Worm (Caenorhabditis elegans) whole organism, young adult: Measurements from ENCODE around the gene Y73B6BL.12.
"Not testable (repeated sequence)": the region's sequence is repeated elsewhere in the genome, so short reads cannot be mapped to it uniquely, and the experiment has no call there.

Experiments
- B0019.2 ChIP-seq: fragments of 200-800 bp; sonication (Bioruptor generic); conservative IDR thresholded peaks from 2 replicates; pipeline ENCODE4 v1.3.6; 2022; ENCODE audit warnings: missing genetic modification reagents, missing genetic modification characterization, missing compliant biosample characterization
- B0035.1 ChIP-seq: sonication (generic microtip); optimal IDR thresholded peaks from 2 replicates; lab custom pipeline; 2016; ENCODE audit warnings: missing genetic modification characterization, mild to moderate bottlenecking, missing compliant biosample characterization, missing genotype, missing genetic modification reagents
- B0336.3 ChIP-seq: fragments of 200-800 bp; sonication (Bioruptor generic); IDR thresholded peaks from 2 replicates; pipeline ENCODE4 v1.3.6; 2022; ENCODE audit warnings: missing genetic modification characterization, missing compliant biosample characterization
- C06A6.2 ChIP-seq: fragments of 200-800 bp; sonication (Bioruptor generic); conservative IDR thresholded peaks from 2 replicates; pipeline ENCODE4 v1.3.6; 2022; ENCODE audit warnings: missing genetic modification characterization, missing compliant biosample characterization
- D2030.7 ChIP-seq: fragments of 200-800 bp; sonication (Bioruptor generic); IDR thresholded peaks from 2 replicates; pipeline ENCODE4 v1.3.6; 2022; ENCODE audit warnings: missing genetic modification reagents, missing genetic modification characterization, missing compliant biosample characterization
- F39B2.1 ChIP-seq: fragments of 200-800 bp; sonication (Bioruptor generic); IDR thresholded peaks from 2 replicates; pipeline ENCODE4 v1.3.6; 2022; ENCODE audit warnings: missing genetic modification reagents, missing genetic modification characterization, missing compliant biosample characterization
- F49E8.2 ChIP-seq: sonication (generic microtip); optimal IDR thresholded peaks from 3 replicates; lab custom pipeline; 2017; ENCODE audit warnings: missing genetic modification characterization, mild to moderate bottlenecking, missing compliant biosample characterization, antibody characterized with exemption, moderate library complexity; ENCODE audit not compliant: insufficient read depth
- F57A8.1 ChIP-seq: fragments of 200-800 bp; sonication (Bioruptor generic); optimal IDR thresholded peaks from 2 replicates; lab custom pipeline; 2018; ENCODE audit warnings: mild to moderate bottlenecking, missing genetic modification characterization, moderate library complexity, missing compliant biosample characterization
- Y56A3A.18 ChIP-seq: fragments of 200-800 bp; sonication (Bioruptor generic); IDR thresholded peaks from 2 replicates; pipeline ENCODE4 v1.3.6; 2022; ENCODE audit warnings: missing genetic modification reagents, missing genetic modification characterization, missing compliant biosample characterization
- Y95B8A.8 ChIP-seq: fragments of 200-800 bp; sonication (Bioruptor generic); IDR thresholded peaks from 2 replicates; pipeline ENCODE4 v1.3.6; 2022; ENCODE audit warnings: missing genetic modification reagents, missing genetic modification characterization, missing compliant biosample characterization
- ZK185.1 ChIP-seq: sonication (generic microtip); optimal IDR thresholded peaks from 2 replicates; lab custom pipeline; 2016; ENCODE audit warnings: mild to moderate bottlenecking, missing genetic modification characterization, missing compliant biosample characterization; ENCODE audit not compliant: poor library complexity, severe bottlenecking
- ama-1 ChIP-seq, 3 experiments: fragments of 150-350 bp in 1 of 3; sonication (generic microtip) in 2 of 3; optimal IDR thresholded peaks; 2 replicates each; lab custom pipeline; 2014 to 2018; ENCODE audit warnings: missing biosample characterization in 2 of 3, missing genetic modification characterization in 2 of 3, missing genetic modification reagents in 2 of 3
- aptf-2 ChIP-seq: fragments of 200-800 bp; sonication (Bioruptor generic); conservative IDR thresholded peaks from 2 replicates; pipeline ENCODE4 v1.3.6; 2022; ENCODE audit warnings: missing genetic modification reagents, missing genetic modification characterization, missing compliant biosample characterization
- aptf-3 ChIP-seq: fragments of 200-800 bp; sonication (Bioruptor generic); IDR thresholded peaks from 2 replicates; pipeline ENCODE4 v1.3.6; 2022; ENCODE audit warnings: missing genetic modification characterization, missing compliant biosample characterization
- atf-7 ChIP-seq: sonication (generic microtip); optimal IDR thresholded peaks from 2 replicates; lab custom pipeline; 2017; ENCODE audit warnings: mild to moderate bottlenecking, missing genetic modification characterization, missing compliant biosample characterization
- bed-1 ChIP-seq: fragments of 200-800 bp; sonication (Bioruptor generic); IDR thresholded peaks from 2 replicates; pipeline ENCODE4 v1.3.6; 2022; ENCODE audit warnings: missing genetic modification reagents, missing genetic modification characterization, missing compliant biosample characterization
- bed-2 ChIP-seq: fragments of 200-800 bp; sonication (Bioruptor generic); IDR thresholded peaks from 2 replicates; pipeline ENCODE4 v1.3.6; 2022; ENCODE audit warnings: missing genetic modification reagents, missing genetic modification characterization, missing compliant biosample characterization
- die-1 ChIP-seq: sonication (generic microtip); optimal IDR thresholded peaks from 2 replicates; lab custom pipeline; 2016; ENCODE audit warnings: missing genotype, mild to moderate bottlenecking, missing genetic modification characterization, missing compliant biosample characterization
- dox-1 ChIP-seq: fragments of 200-800 bp; sonication (Bioruptor generic); IDR thresholded peaks from 2 replicates; pipeline ENCODE4 v1.3.6; 2022; ENCODE audit warnings: missing genetic modification reagents, missing genetic modification characterization, missing compliant biosample characterization
- efl-1 ChIP-seq: fragments of 150-350 bp; optimal IDR thresholded peaks from 2 replicates; lab custom pipeline; 2014; ENCODE audit warnings: missing biosample characterization, missing genetic modification reagents, missing genetic modification characterization
- egl-44 ChIP-seq: fragments of 200-800 bp; sonication (Bioruptor generic); IDR thresholded peaks from 2 replicates; pipeline ENCODE4 v1.3.6; 2022; ENCODE audit warnings: missing genetic modification reagents, missing genetic modification characterization, missing compliant biosample characterization
- egrh-3 ChIP-seq: fragments of 200-800 bp; sonication (Bioruptor generic); IDR thresholded peaks from 2 replicates; pipeline ENCODE4 v1.3.6; 2022; ENCODE audit warnings: missing genetic modification reagents, missing genetic modification characterization, missing compliant biosample characterization
- ekl-4 ChIP-seq: fragments of 200-800 bp; sonication (Bioruptor generic); IDR thresholded peaks from 2 replicates; pipeline ENCODE4 v1.3.6; 2022; ENCODE audit warnings: missing genetic modification reagents, missing genetic modification characterization, missing compliant biosample characterization
- ets-4 ChIP-seq: fragments of 200-800 bp; sonication (Bioruptor generic); optimal IDR thresholded peaks from 2 replicates; lab custom pipeline; 2018; ENCODE audit warnings: mild to moderate bottlenecking, missing genetic modification characterization, missing compliant biosample characterization
- him-1 ChIP-seq: sonication (generic microtip); optimal IDR thresholded peaks from 2 replicates; lab custom pipeline; 2016; ENCODE audit warnings: missing genotype, missing genetic modification reagents, missing genetic modification characterization, missing compliant biosample characterization
- hlh-12 ChIP-seq: sonication (generic microtip); optimal IDR thresholded peaks from 2 replicates; lab custom pipeline; 2016; ENCODE audit warnings: missing genetic modification characterization, missing compliant biosample characterization
- lin-54 ChIP-seq: fragments of 200-800 bp; sonication (Bioruptor generic); optimal IDR thresholded peaks from 2 replicates; lab custom pipeline; 2018; ENCODE audit warnings: mild to moderate bottlenecking, missing genetic modification characterization, missing compliant biosample characterization
- lir-1 ChIP-seq: fragments of 200-800 bp; sonication (Bioruptor generic); conservative IDR thresholded peaks from 2 replicates; pipeline ENCODE4 v1.3.6; 2022; ENCODE audit warnings: missing genetic modification reagents, missing genetic modification characterization, missing compliant biosample characterization
- madf-10 ChIP-seq: sonication (generic microtip); optimal IDR thresholded peaks from 2 replicates; lab custom pipeline; 2016; ENCODE audit warnings: mild to moderate bottlenecking, missing genetic modification characterization, missing compliant biosample characterization
- mes-4 ChIP-seq: sonication (generic microtip); optimal IDR thresholded peaks from 2 replicates; lab custom pipeline; 2016; ENCODE audit warnings: missing genotype, missing genetic modification characterization, missing compliant biosample characterization
- mxl-1 ChIP-seq: sonication (generic microtip); optimal IDR thresholded peaks from 2 replicates; lab custom pipeline; 2016; ENCODE audit warnings: missing genetic modification characterization, missing compliant biosample characterization
- nhr-120 ChIP-seq: fragments of 200-800 bp; sonication (Bioruptor generic); IDR thresholded peaks from 2 replicates; pipeline ENCODE4 v1.3.6; 2022; ENCODE audit warnings: missing genetic modification characterization, missing compliant biosample characterization
- nhr-179 ChIP-seq: sonication (generic microtip); optimal IDR thresholded peaks from 2 replicates; lab custom pipeline; 2016; ENCODE audit warnings: mild to moderate bottlenecking, missing genetic modification characterization, missing compliant biosample characterization
- nhr-27 ChIP-seq: fragments of 200-800 bp; sonication (Bioruptor generic); optimal IDR thresholded peaks from 2 replicates; lab custom pipeline; 2018; ENCODE audit warnings: mild to moderate bottlenecking, missing genetic modification characterization, moderate library complexity, missing compliant biosample characterization
- pbrm-1 ChIP-seq: fragments of 200-800 bp; sonication (Bioruptor generic); IDR thresholded peaks from 2 replicates; pipeline ENCODE4 v1.3.6; 2022; ENCODE audit warnings: missing genetic modification reagents, missing genetic modification characterization, missing compliant biosample characterization
- rec-8 ChIP-seq, 2 experiments: sonication (generic microtip); optimal IDR thresholded peaks; 2 replicates each; lab custom pipeline; 2016; ENCODE audit warnings: mild to moderate bottlenecking in 2 of 2, missing genetic modification characterization in 2 of 2, missing genetic modification reagents in 2 of 2, missing genotype in 2 of 2, missing biosample characterization in 1 of 2, missing compliant biosample characterization in 1 of 2, moderate library complexity in 1 of 2
- somi-1 ChIP-seq: fragments of 200-800 bp; sonication (Bioruptor generic); optimal IDR thresholded peaks from 2 replicates; lab custom pipeline; 2018; ENCODE audit warnings: mild to moderate bottlenecking, missing genetic modification characterization, missing compliant biosample characterization
- tbx-9 ChIP-seq: sonication (generic microtip); optimal IDR thresholded peaks from 2 replicates; lab custom pipeline; 2016; ENCODE audit warnings: borderline replicate concordance, missing genetic modification characterization, inconsistent platforms, missing compliant biosample characterization
- tlf-1 ChIP-seq: fragments of 200-800 bp; sonication (Bioruptor generic); optimal IDR thresholded peaks from 2 replicates; lab custom pipeline; 2018; ENCODE audit warnings: mild to moderate bottlenecking, missing genetic modification characterization, missing compliant biosample characterization
- unc-130 ChIP-seq: sonication (generic microtip); optimal IDR thresholded peaks from 2 replicates; lab custom pipeline; 2016; ENCODE audit warnings: missing genetic modification reagents, missing genetic modification characterization, missing compliant biosample characterization
- ztf-22 ChIP-seq: fragments of 200-800 bp; sonication (Bioruptor generic); optimal IDR thresholded peaks from 2 replicates; lab custom pipeline; 2018; ENCODE audit warnings: mild to moderate bottlenecking, missing genetic modification characterization, moderate library complexity, missing compliant biosample characterization

Gene Y73B6BL.12

ce11 chrIV:6347213-6347612 lies 30.0 kb upstream of the Y73B6BL.12 start, which contains the start of gene Y73B6BL.289:
TSS of gene Y73B6BL.289 (plus strand) at chrIV:6347513.
- not testable (repeated sequence) for TF ChIP-seq F57A8.1; mes-4; lir-1 (GFP tag; lab: Robert Waterston, UW)

- peak; percentile 46 for TF ChIP-seq efl-1 (GFP tag; lab: Kevin White, UChicago)
- no peak for TF ChIP-seq mxl-1 (tag; lab: Kevin White, UChicago)
Measured at ce11 chrIV:6342876-6343275, 25.6 kb upstream of the Y73B6BL.12 start, which contains the start of gene Y73B6BL.14. TSS of gene Y73B6BL.14 (minus strand) at chrIV:6342976.

ce11 chrIV:6342431-6342830 lies 25.2 kb upstream of the Y73B6BL.12 start, which contains the start of gene Y73B6BL.288:
TSS of gene Y73B6BL.288 (minus strand) at chrIV:6342531.
- no peak for TF ChIP-seq die-1 (tag; lab: Kevin White, UChicago)
- no peak for TF ChIP-seq somi-1
- no peak for TF ChIP-seq Y95B8A.8 (GFP tag; lab: Robert Waterston, UW)
- no peak for TF ChIP-seq ZK185.1 (tag; lab: Kevin White, UChicago)
- no peak for TF ChIP-seq Y56A3A.18 (GFP tag; lab: Robert Waterston, UW)
- no peak for TF ChIP-seq C06A6.2
- TF ChIP-seq lin-54 (GFP tag; lab: Kevin White, UChicago), result no peak
- no peak for TF ChIP-seq ama-1 (optimal IDR thresholded peaks at IDR 0.05; lab: Kevin White, UChicago)
- no peak for TF ChIP-seq ama-1 (GFP tag; optimal IDR thresholded peaks at IDR 0.05; lab: Kevin White, UChicago)
- no peak for TF ChIP-seq F49E8.2 (tag; lab: Kevin White, UChicago)
- no peak for TF ChIP-seq dox-1
- no peak for TF ChIP-seq ztf-22 (GFP tag; lab: Kevin White, UChicago)
- TF ChIP-seq atf-7 (tag; lab: Kevin White, UChicago), result no peak
- TF ChIP-seq aptf-2 (GFP tag; lab: Robert Waterston, UW), result no peak
- no peak for TF ChIP-seq ekl-4 (GFP tag; lab: Robert Waterston, UW)

ce11 chrIV:6337353-6337752 lies 20.1 kb upstream of the Y73B6BL.12 start, which contains the start of gene ipla-6:
TSS of gene ipla-6 (plus strand) at chrIV:6337653.
- TF ChIP-seq ama-1 (optimal IDR thresholded peaks at IDR 0.05; lab: Kevin White, UChicago) (no peak), ama-1 (GFP tag; optimal IDR thresholded peaks at IDR 0.05; lab: Kevin White, UChicago) (no peak), madf-10 (tag; lab: Kevin White, UChicago) (no peak), tlf-1 (GFP tag; lab: Kevin White, UChicago) (no peak), D2030.7 (GFP tag; lab: Robert Waterston, UW) (no peak)

- no peak for TF ChIP-seq F49E8.2 (tag; lab: Kevin White, UChicago)
- no peak for TF ChIP-seq nhr-179 (tag; lab: Kevin White, UChicago)
- no peak for TF ChIP-seq tbx-9
- no peak for TF ChIP-seq hlh-12
- TF ChIP-seq nhr-120 (GFP tag; lab: Robert Waterston, UW), result no peak
- TF ChIP-seq F39B2.1 (GFP tag; lab: Robert Waterston, UW), result no peak
- TF ChIP-seq aptf-2 (GFP tag; lab: Robert Waterston, UW), result no peak
- no peak for TF ChIP-seq aptf-3 (GFP tag; lab: Robert Waterston, UW)
- no peak for TF ChIP-seq bed-2 (GFP tag; lab: Robert Waterston, UW)
- peak; percentile 97 for TF ChIP-seq B0336.3 (GFP tag; lab: Robert Waterston, UW)
- peak; percentile 90 for TF ChIP-seq egl-44 (GFP tag; lab: Robert Waterston, UW)
- TF ChIP-seq bed-1 (GFP tag; lab: Robert Waterston, UW), result no peak
- no peak for TF ChIP-seq nhr-27 (tag; lab: Kevin White, UChicago)
- TF ChIP-seq tlf-1 (GFP tag; lab: Kevin White, UChicago), result peak; percentile 91
- no peak for TF ChIP-seq B0019.2 (GFP tag; lab: Robert Waterston, UW)
- peak; percentile 45 for TF ChIP-seq B0035.1
- no peak for TF ChIP-seq efl-1 (GFP tag; lab: Kevin White, UChicago)
- TF ChIP-seq rec-8 (tag; optimal IDR thresholded peaks at IDR 0.05; lab: Kevin White, UChicago), result no peak
- TF ChIP-seq unc-130 (GFP tag; lab: Kevin White, UChicago), result no peak
- TF ChIP-seq egrh-3 (GFP tag; lab: Robert Waterston, UW), result 0 out of 2 replicates have a peak, but pooled peaks have one; percentile 5
- no peak for TF ChIP-seq him-1 (tag; lab: Kevin White, UChicago)
- TF ChIP-seq pbrm-1 (GFP tag; lab: Robert Waterston, UW), result peak; percentile 84
- 0 out of 2 replicates have a peak, but pooled peaks have one; percentile 40 for TF ChIP-seq Y56A3A.18 (GFP tag; lab: Robert Waterston, UW)
- TF ChIP-seq ets-4 (GFP tag; lab: Kevin White, UChicago), result peak; percentile 95
Measured at ce11 chrIV:6336748-6337147, 19.5 kb upstream of the Y73B6BL.12 start.
